Worm (Caenorhabditis elegans) whole organism, midembryonic: Measurements from ENCODE around the gene C30A5.10.

ENCODE experiments used
- flt-1 ChIP-seq: fragments of 200-800 bp; sonication (Bioruptor generic); IDR thresholded peaks from 2 replicates; pipeline ENCODE4 v1.3.6; 2022; ENCODE audit warnings: missing genetic modification characterization, missing compliant biosample characterization
- klf-2 ChIP-seq: fragments of 200-800 bp; sonication (Bioruptor generic); conservative IDR thresholded peaks from 2 replicates; pipeline ENCODE4 v1.3.6; 2022; ENCODE audit warnings: missing genetic modification reagents, missing genetic modification characterization, missing compliant biosample characterization
- ztf-23 ChIP-seq: fragments of 200-800 bp; sonication (Bioruptor generic); IDR thresholded peaks from 2 replicates; pipeline ENCODE4 v1.3.6; 2022; ENCODE audit warnings: missing genetic modification reagents, missing genetic modification characterization, missing compliant biosample characterization
- ztf-29 ChIP-seq: fragments of 200-800 bp; sonication (Bioruptor generic); IDR thresholded peaks from 2 replicates; pipeline ENCODE4 v1.3.6; 2022; ENCODE audit warnings: missing genetic modification reagents, missing genetic modification characterization, missing compliant biosample characterization

- TF ChIP-seq ztf-23 (no peak), flt-1 (GFP tag; lab: Robert Waterston, UW) (no peak), ztf-29 (GFP tag; lab: Robert Waterston, UW) (no peak), klf-2 (GFP tag; lab: Robert Waterston, UW) (no peak)
Measured at ce11 chrIII:8254938-8255337, 45.3 kb upstream of the C30A5.10 start, which contains the start of gene F09G8.5.
